Worm (Caenorhabditis elegans) whole organism, L1 larva: ENCODE data around the gene adah-1.

ENCODE experiments used
- C04F5.9 ChIP-seq: sonication (generic microtip); optimal IDR thresholded peaks from 2 replicates; lab custom pipeline; 2016; ENCODE audit warnings: missing genetic modification characterization, missing compliant biosample characterization
- C16A3.4 ChIP-seq: fragments of 150-350 bp; optimal IDR thresholded peaks from 2 replicates; lab custom pipeline; 2014; ENCODE audit warnings: missing biosample characterization, missing genetic modification characterization
- aly-2 ChIP-seq: fragments of 150-350 bp; optimal IDR thresholded peaks from 2 replicates; lab custom pipeline; 2014; ENCODE audit warnings: missing biosample characterization, missing genetic modification characterization
- ama-1 ChIP-seq: fragments of 150-350 bp; optimal IDR thresholded peaks from 2 replicates; lab custom pipeline; 2014
- blmp-1 ChIP-seq: fragments of 150-350 bp; optimal IDR thresholded peaks from 2 replicates; lab custom pipeline; 2014; ENCODE audit warnings: missing biosample characterization, missing genetic modification characterization
- ceh-63 ChIP-seq: fragments of 200-800 bp; sonication (Bioruptor generic); optimal IDR thresholded peaks from 2 replicates; lab custom pipeline; 2018; ENCODE audit warnings: mild to moderate bottlenecking, missing genetic modification characterization, missing compliant biosample characterization
- ceh-82 ChIP-seq, 3 experiments: fragments of 150-350 bp in 1 of 3; sonication (generic microtip) in 2 of 3; optimal IDR thresholded peaks; 2 replicates each; lab custom pipeline; 2014 to 2017; ENCODE audit warnings: missing biosample characterization in 3 of 3, missing genetic modification characterization in 3 of 3
- ceh-88 ChIP-seq: fragments of 200-800 bp; sonication (Bioruptor generic); IDR thresholded peaks from 2 replicates; pipeline ENCODE4 v1.3.6; 2022; ENCODE audit warnings: missing genetic modification characterization, missing compliant biosample characterization
- ceh-90 ChIP-seq: sonication (generic microtip); optimal IDR thresholded peaks from 2 replicates; lab custom pipeline; 2016; ENCODE audit warnings: missing genetic modification characterization, missing compliant biosample characterization
- ces-1 ChIP-seq: fragments of 150-350 bp; optimal IDR thresholded peaks from 2 replicates; lab custom pipeline; 2014; ENCODE audit warnings: missing biosample characterization, missing genetic modification reagents, missing genetic modification characterization
- dpl-1 ChIP-seq, 3 experiments: fragments of 150-350 bp in 2 of 3; sonication (generic microtip) in 1 of 3; optimal IDR thresholded peaks; 2 replicates each; lab custom pipeline; 2014 to 2017; ENCODE audit warnings: missing biosample characterization in 3 of 3, missing genetic modification characterization in 3 of 3, missing genetic modification reagents in 3 of 3
- dsc-1 ChIP-seq: sonication (generic microtip); optimal IDR thresholded peaks from 2 replicates; lab custom pipeline; 2016; ENCODE audit warnings: mild to moderate bottlenecking, missing genetic modification characterization, missing compliant biosample characterization
- efl-3 ChIP-seq: fragments of 200-800 bp; sonication (Bioruptor generic); optimal IDR thresholded peaks from 2 replicates; lab custom pipeline; 2018; ENCODE audit warnings: mild to moderate bottlenecking, missing genetic modification characterization, missing compliant biosample characterization
- fkh-8 ChIP-seq: sonication (generic microtip); optimal IDR thresholded peaks from 2 replicates; lab custom pipeline; 2016; ENCODE audit warnings: mild to moderate bottlenecking, missing genetic modification characterization, missing compliant biosample characterization
- fos-1 ChIP-seq: fragments of 150-350 bp; optimal IDR thresholded peaks from 2 replicates; lab custom pipeline; 2014; ENCODE audit warnings: missing biosample characterization, missing genetic modification characterization
- hlh-17 ChIP-seq: fragments of 200-800 bp; sonication (Bioruptor generic); optimal IDR thresholded peaks from 2 replicates; lab custom pipeline; 2018; ENCODE audit warnings: missing genetic modification characterization, mild to moderate bottlenecking, missing compliant biosample characterization, moderate library complexity, borderline replicate concordance
- hlh-4 ChIP-seq: sonication (generic microtip); optimal IDR thresholded peaks from 2 replicates; lab custom pipeline; 2016; ENCODE audit warnings: mild to moderate bottlenecking, missing genetic modification characterization, missing compliant biosample characterization
- irx-1 ChIP-seq: sonication (generic microtip); optimal IDR thresholded peaks from 2 replicates; lab custom pipeline; 2016; ENCODE audit warnings: missing genetic modification characterization, missing compliant biosample characterization
- jun-1 ChIP-seq: fragments of 150-350 bp; optimal IDR thresholded peaks from 2 replicates; lab custom pipeline; 2014; ENCODE audit warnings: missing biosample characterization, missing genetic modification reagents, missing genetic modification characterization
- lin-14 ChIP-seq: fragments of 200-800 bp; sonication (Bioruptor generic); optimal IDR thresholded peaks from 2 replicates; lab custom pipeline; 2018; ENCODE audit warnings: mild to moderate bottlenecking, missing genetic modification characterization, moderate library complexity, missing compliant biosample characterization
- lsy-2 ChIP-seq, 2 experiments: fragments of 150-350 bp; optimal IDR thresholded peaks; 2 replicates each; lab custom pipeline; 2014; ENCODE audit warnings: missing biosample characterization in 2 of 2, missing genetic modification characterization in 2 of 2
- mab-9 ChIP-seq: fragments of 200-800 bp; sonication (Bioruptor generic); IDR thresholded peaks from 2 replicates; pipeline ENCODE4 v1.3.6; 2022; ENCODE audit warnings: missing genetic modification reagents, missing genetic modification characterization, missing compliant biosample characterization
- mdl-1 ChIP-seq, 2 experiments: fragments of 150-350 bp; optimal IDR thresholded peaks; 2 replicates each; lab custom pipeline; 2014 to 2017; ENCODE audit warnings: missing biosample characterization in 2 of 2, missing genetic modification characterization in 2 of 2, inconsistent platforms in 1 of 2
- mep-1 ChIP-seq: fragments of 150-350 bp; optimal IDR thresholded peaks from 2 replicates; lab custom pipeline; 2014; ENCODE audit warnings: missing biosample characterization, missing genetic modification characterization
- nhr-12 ChIP-seq: sonication (generic microtip); optimal IDR thresholded peaks from 2 replicates; lab custom pipeline; 2017; ENCODE audit warnings: missing biosample characterization, missing genetic modification characterization
- nhr-19 ChIP-seq: fragments of 200-800 bp; sonication (Bioruptor generic); conservative IDR thresholded peaks from 2 replicates; pipeline ENCODE4 v1.3.6; 2022; ENCODE audit warnings: missing genetic modification characterization, missing compliant biosample characterization
- nhr-20 ChIP-seq: sonication (generic microtip); optimal IDR thresholded peaks from 2 replicates; lab custom pipeline; 2016; ENCODE audit warnings: mild to moderate bottlenecking, missing genetic modification characterization, missing compliant biosample characterization
- nhr-71 ChIP-seq: sonication (generic microtip); optimal IDR thresholded peaks from 2 replicates; lab custom pipeline; 2016; ENCODE audit warnings: mild to moderate bottlenecking, missing genetic modification characterization, moderate library complexity, missing compliant biosample characterization
- nhr-76 ChIP-seq: sonication (generic microtip); optimal IDR thresholded peaks from 2 replicates; lab custom pipeline; 2017; ENCODE audit warnings: missing biosample characterization, missing genetic modification characterization
- nhr-77 ChIP-seq: fragments of 150-350 bp; optimal IDR thresholded peaks from 2 replicates; lab custom pipeline; 2014; ENCODE audit warnings: missing biosample characterization, missing genetic modification characterization
- nhr-85 ChIP-seq: sonication (generic microtip); peaks from one replicate; lab custom pipeline; 2016; ENCODE audit warnings: missing genetic modification characterization, inconsistent platforms, missing compliant biosample characterization
- pqm-1 ChIP-seq: sonication (generic microtip); optimal IDR thresholded peaks from 3 replicates; lab custom pipeline; 2017; ENCODE audit warnings: missing biosample characterization, missing genetic modification characterization
- rnt-1 ChIP-seq: sonication (generic microtip); optimal IDR thresholded peaks from 2 replicates; lab custom pipeline; 2016; ENCODE audit warnings: mild to moderate bottlenecking, missing genetic modification characterization, moderate library complexity, missing compliant biosample characterization
- skn-1 ChIP-seq: fragments of 150-350 bp; optimal IDR thresholded peaks from 2 replicates; lab custom pipeline; 2014; ENCODE audit warnings: missing biosample characterization, missing genetic modification characterization
- snu-23 ChIP-seq: sonication (generic microtip); optimal IDR thresholded peaks from 2 replicates; lab custom pipeline; 2016; ENCODE audit warnings: missing genetic modification characterization, missing compliant biosample characterization
- sox-4 ChIP-seq: sonication (generic microtip); optimal IDR thresholded peaks from 2 replicates; lab custom pipeline; 2016; ENCODE audit warnings: missing genetic modification characterization, missing compliant biosample characterization
- sup-37 ChIP-seq: fragments of 200-800 bp; sonication (Bioruptor generic); optimal IDR thresholded peaks from 2 replicates; lab custom pipeline; 2018; ENCODE audit warnings: mild to moderate bottlenecking, missing genetic modification characterization, missing compliant biosample characterization
- unc-130 ChIP-seq: fragments of 150-350 bp; optimal IDR thresholded peaks from 2 replicates; lab custom pipeline; 2017; ENCODE audit warnings: missing biosample characterization, missing genetic modification characterization, inconsistent platforms
- unc-30 ChIP-seq: sonication (generic microtip); optimal IDR thresholded peaks from 2 replicates; lab custom pipeline; 2017; ENCODE audit warnings: missing biosample characterization, missing genetic modification characterization
- unc-86 ChIP-seq: sonication (generic microtip); optimal IDR thresholded peaks from 2 replicates; lab custom pipeline; 2016; ENCODE audit warnings: missing genetic modification characterization, missing compliant biosample characterization
- unc-98 ChIP-seq: fragments of 200-800 bp; sonication (Bioruptor generic); IDR thresholded peaks from 2 replicates; pipeline ENCODE4 v1.3.6; 2022; ENCODE audit warnings: missing genetic modification characterization, missing compliant biosample characterization
- vab-15 ChIP-seq: sonication (generic microtip); optimal IDR thresholded peaks from 2 replicates; lab custom pipeline; 2017; ENCODE audit warnings: missing genotype, mild to moderate bottlenecking, missing genetic modification characterization, missing compliant biosample characterization
- xbp-1 ChIP-seq: sonication (generic microtip); optimal IDR thresholded peaks from 2 replicates; lab custom pipeline; 2016; ENCODE audit warnings: missing genetic modification characterization, missing compliant biosample characterization
- zag-1 ChIP-seq: fragments of 150-350 bp; optimal IDR thresholded peaks from 2 replicates; lab custom pipeline; 2014; ENCODE audit warnings: missing biosample characterization, missing genetic modification characterization
- zip-4 ChIP-seq: fragments of 200-800 bp; sonication (Bioruptor generic); optimal IDR thresholded peaks from 2 replicates; lab custom pipeline; 2018; ENCODE audit warnings: mild to moderate bottlenecking, missing genetic modification characterization, moderate library complexity, missing compliant biosample characterization
- ztf-11 ChIP-seq, 2 experiments: sonication (generic microtip); optimal IDR thresholded peaks; 2 replicates each; lab custom pipeline; 2016 to 2017; ENCODE audit warnings: missing genetic modification characterization in 2 of 2, missing biosample characterization in 1 of 2, missing compliant biosample characterization in 1 of 2

The adah-1 gene

DNA sequence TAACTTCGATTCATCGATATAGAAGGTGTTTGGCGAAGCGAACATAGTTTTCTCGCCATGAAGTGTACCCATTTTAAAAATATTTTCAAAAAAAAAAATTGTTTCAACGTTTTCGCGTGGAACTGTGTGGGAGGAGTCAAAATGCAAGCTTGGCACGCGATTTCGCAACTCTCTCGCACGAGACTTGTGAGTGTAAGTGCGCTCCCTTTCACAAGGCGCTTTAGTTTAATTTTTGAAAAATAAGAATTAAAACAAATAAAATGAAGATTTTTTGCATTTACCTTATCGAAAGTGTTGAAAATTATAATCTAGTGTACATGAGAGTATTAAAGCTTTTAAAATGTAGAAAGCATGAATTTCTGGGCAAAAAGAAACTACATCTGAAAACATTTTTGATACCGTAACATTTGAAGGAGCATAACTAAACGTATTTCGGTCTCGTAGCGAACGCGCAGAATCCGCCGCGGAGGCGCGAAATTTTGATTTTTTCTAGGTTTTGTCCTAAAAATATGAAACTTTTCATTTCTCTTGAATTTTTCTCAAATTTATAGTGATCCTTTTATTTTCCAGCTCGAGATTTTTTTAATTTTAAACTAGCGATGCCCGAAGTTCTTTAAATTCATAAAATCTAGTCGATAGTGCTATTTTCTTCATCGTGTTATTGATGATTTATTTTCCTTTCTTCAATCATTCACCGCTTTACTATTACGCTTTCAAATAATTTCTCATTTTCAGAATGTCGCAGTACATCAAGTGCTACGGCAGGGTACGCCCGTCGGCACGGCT, 15.7 kb downstream of the adah-1 start, which contains the start of the genes cogc-2 and klp-18 (continued):
- TF ChIP-seq efl-3 (GFP tag; lab: Kevin White, UChicago) (no peak), lin-14 (GFP tag; lab: Kevin White, UChicago) (peak; percentile 83), sup-37 (GFP tag; lab: Kevin White, UChicago) (no peak), mab-9 (GFP tag; lab: Robert Waterston, UW) (peak; percentile 59), aly-2 (tag; lab: Kevin White, UChicago) (no peak), blmp-1 (tag; lab: Kevin White, UChicago) (peak; percentile 80), nhr-19 (peak; percentile 90), unc-130 (tag; lab: Kevin White, UChicago) (peak; percentile 96), rnt-1 (peak; percentile 93), mep-1 (peak; percentile 81), zip-4 (GFP tag; lab: Kevin White, UChicago) (peak; percentile 64), xbp-1 (tag; lab: Kevin White, UChicago) (peak; percentile 83), nhr-20 (tag; lab: Kevin White, UChicago) (peak; percentile 85), pqm-1 (no peak), nhr-76 (peak; percentile 69), nhr-85 (tag; lab: Kevin White, UChicago) (peak; percentile 85), irx-1 (tag; lab: Kevin White, UChicago) (peak; percentile 71), hlh-4 (tag; lab: Kevin White, UChicago) (no peak), vab-15 (tag; lab: Kevin White, UChicago) (no peak), nhr-71 (peak; percentile 90), C16A3.4 (tag; lab: Kevin White, UChicago) (peak; percentile 94), ceh-88 (GFP tag; lab: Robert Waterston, UW) (peak; percentile 60; the same call in 1 of the 2 replicates), jun-1 (tag; lab: Kevin White, UChicago) (peak; percentile 44), unc-86 (tag; lab: Kevin White, UChicago) (peak; percentile 83), mdl-1 (tag; optimal IDR thresholded peaks at IDR 0.05; lab: Kevin White, UChicago) (peak in 1 of 2 experiments; percentile 88), nhr-12 (no peak), C04F5.9 (tag; lab: Kevin White, UChicago) (peak; percentile 52), sox-4 (peak; percentile 63)

DNA sequence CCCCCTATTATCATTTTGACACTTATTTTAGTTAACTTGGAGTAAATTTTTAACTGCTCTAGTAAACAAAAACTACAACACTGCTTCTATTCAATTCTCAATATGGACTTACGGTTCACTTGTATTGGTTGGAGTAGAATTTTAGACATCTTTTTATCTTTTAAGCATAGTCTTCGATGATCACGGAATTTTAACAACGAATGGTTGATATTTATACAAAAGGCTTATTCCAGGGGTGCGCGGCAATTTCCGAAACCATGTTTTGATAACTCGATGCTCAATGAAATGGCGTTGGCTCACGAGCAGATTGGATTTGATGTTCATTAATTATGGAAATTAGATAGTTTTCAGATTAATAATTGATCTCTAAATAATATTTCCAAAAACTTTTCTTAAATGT, 19.4 kb downstream of the adah-1 start:
- TF ChIP-seq vab-15 (tag; lab: Kevin White, UChicago) (no peak), mab-9 (GFP tag; lab: Robert Waterston, UW) (no peak), nhr-71 (no peak), mep-1 (no peak), ceh-82 (tag; optimal IDR thresholded peaks at IDR 0.05; lab: Kevin White, UChicago) (no peak), jun-1 (tag; lab: Kevin White, UChicago) (no peak), skn-1 (tag; lab: Kevin White, UChicago) (no peak), hlh-17 (GFP tag; lab: Kevin White, UChicago) (no peak), lsy-2 (tag; optimal IDR thresholded peaks at IDR 0.05; lab: Kevin White, UChicago) (no peak), ceh-63 (GFP tag; lab: Kevin White, UChicago) (no peak), sox-4 (no peak)

DNA sequence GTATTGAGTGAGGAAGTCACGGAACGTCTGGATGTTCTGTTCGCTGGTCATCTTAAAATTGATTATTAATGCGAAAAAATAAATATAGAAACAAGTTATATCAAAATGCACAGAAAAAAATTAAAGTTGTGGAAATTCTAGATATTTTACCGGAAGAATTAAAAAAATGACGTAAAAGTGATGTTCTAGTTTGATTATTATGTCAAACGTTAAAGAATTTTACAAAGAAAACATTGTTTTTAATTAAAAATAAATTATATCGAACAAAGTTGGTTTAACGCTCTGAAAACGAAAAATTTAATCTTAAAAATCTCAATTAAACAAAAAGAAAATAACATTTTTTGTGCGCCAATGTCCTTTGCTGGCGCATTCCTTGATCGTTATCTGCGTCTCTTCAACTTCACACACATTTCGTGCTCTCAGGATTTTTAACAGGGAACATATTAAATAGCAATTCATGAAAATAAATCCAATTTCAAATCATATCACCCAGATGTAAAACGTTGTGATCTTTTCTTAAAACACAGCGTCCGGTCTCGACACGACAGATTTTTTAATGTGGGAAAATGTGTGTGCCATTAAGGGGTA, 20.6 kb downstream of the adah-1 start, which contains the start of gene tin-9.1:
Gene tin-9.1 (minus strand): TSS at position 51 of the 588 bp plus-strand sequence.
- peak; percentile 64 for TF ChIP-seq nhr-77 (tag; lab: Kevin White, UChicago)
- TF ChIP-seq ces-1, result no peak
- TF ChIP-seq ceh-88 (GFP tag; lab: Robert Waterston, UW), result peak; percentile 75
- peak; percentile 16 for TF ChIP-seq ama-1 (lab: Kevin White, UChicago)
- TF ChIP-seq C16A3.4 (tag; lab: Kevin White, UChicago), result peak; percentile 78
- TF ChIP-seq mab-9 (GFP tag; lab: Robert Waterston, UW), result peak; percentile 22; the same call in 1 of the 2 replicates
- TF ChIP-seq C04F5.9 (tag; lab: Kevin White, UChicago), result peak; percentile 5
- TF ChIP-seq mep-1, result peak; percentile 95
- TF ChIP-seq nhr-76, result no peak
- peak; percentile 68 to 83 (median 81) for TF ChIP-seq dpl-1 (GFP tag; optimal IDR thresholded peaks at IDR 0.05; lab: Kevin White, UChicago)
- peak; percentile 84 for TF ChIP-seq xbp-1 (tag; lab: Kevin White, UChicago)
- TF ChIP-seq dsc-1 (tag; lab: Kevin White, UChicago), result peak; percentile 85
- TF ChIP-seq ceh-82 (tag; optimal IDR thresholded peaks at IDR 0.05; lab: Kevin White, UChicago), result peak; percentile 75 to 87 (median 77)
- no peak for TF ChIP-seq zag-1
- no peak for TF ChIP-seq unc-98 (GFP tag; lab: Robert Waterston, UW)
- TF ChIP-seq fos-1, result peak; percentile 68
- TF ChIP-seq ztf-11 (tag; optimal IDR thresholded peaks at IDR 0.05; lab: Kevin White, UChicago), result peak in 1 of 2 experiments; percentile 69
- TF ChIP-seq nhr-20 (tag; lab: Kevin White, UChicago), result peak; percentile 91
- TF ChIP-seq rnt-1, result peak; percentile 83
- peak; percentile 69 for TF ChIP-seq fkh-8
- TF ChIP-seq unc-30 (tag; lab: Kevin White, UChicago), result no peak
- no peak for TF ChIP-seq ceh-90 (tag; lab: Kevin White, UChicago)
- no peak for TF ChIP-seq hlh-17 (GFP tag; lab: Kevin White, UChicago)
- peak; percentile 89 for TF ChIP-seq snu-23 (GFP tag; lab: Kevin White, UChicago)
